Fruit fly (Drosophila melanogaster) whole organism, embryonic: ENCODE measurements around the gene Rpt4.

ENCODE experiments used
- Aef1 ChIP-seq: fragments of 200-800 bp; sonication (Bioruptor generic); IDR thresholded peaks from 3 replicates; pipeline ENCODE4 v1.3.6; 2022; ENCODE audit warnings: missing biosample characterization, missing genetic modification characterization
- BEAF-32 ChIP-seq: fragments of 200-800 bp; sonication (Bioruptor generic); optimal IDR thresholded peaks from 3 replicates; lab custom pipeline; 2017; ENCODE audit warnings: missing biosample characterization, missing genetic modification characterization, mild to moderate bottlenecking, moderate library complexity, missing genetic modification reagents
- CG10147 ChIP-seq: fragments of 200-800 bp; sonication (Bioruptor generic); optimal IDR thresholded peaks from 2 replicates; lab custom pipeline; 2019; ENCODE audit warnings: missing biosample characterization, mild to moderate bottlenecking, missing genetic modification characterization, moderate library complexity
- CG10431 ChIP-seq: fragments of 200-800 bp; sonication (Bioruptor generic); optimal IDR thresholded peaks from 3 replicates; lab custom pipeline; 2018; ENCODE audit warnings: missing biosample characterization, mild to moderate bottlenecking, missing genetic modification characterization
- CG11504 ChIP-seq: fragments of 200-800 bp; sonication (Bioruptor generic); optimal IDR thresholded peaks from 3 replicates; lab custom pipeline; 2019; ENCODE audit warnings: missing biosample characterization, mild to moderate bottlenecking, missing genetic modification characterization, moderate library complexity
- CG15269 ChIP-seq: fragments of 200-800 bp; sonication (Bioruptor generic); optimal IDR thresholded peaks from 2 replicates; lab custom pipeline; 2018; ENCODE audit warnings: missing biosample characterization, mild to moderate bottlenecking, missing genetic modification characterization, moderate library complexity
- CG15479 ChIP-seq: fragments of 200-800 bp; sonication (Bioruptor generic); optimal IDR thresholded peaks from 3 replicates; lab custom pipeline; 2019; ENCODE audit warnings: missing biosample characterization, mild to moderate bottlenecking, missing genetic modification characterization, moderate library complexity
- CG18262 ChIP-seq: fragments of 200-800 bp; optimal IDR thresholded peaks from 3 replicates; lab custom pipeline; 2019; ENCODE audit warnings: missing biosample characterization, mild to moderate bottlenecking, missing genetic modification characterization, moderate library complexity
- CG30020 ChIP-seq: fragments of 200-800 bp; optimal IDR thresholded peaks from 2 replicates; lab custom pipeline; 2019; ENCODE audit warnings: missing biosample characterization, mild to moderate bottlenecking, missing genetic modification characterization, moderate library complexity
- CG32772 ChIP-seq: fragments of 200-800 bp; sonication (Bioruptor generic); IDR thresholded peaks from 2 replicates; pipeline ENCODE4 v1.3.6; 2022; ENCODE audit warnings: missing biosample characterization, missing genetic modification characterization
- CG34422 ChIP-seq: fragments of 200-800 bp; sonication (Bioruptor generic); IDR thresholded peaks from 3 replicates; pipeline ENCODE4 v1.3.6; 2022; ENCODE audit warnings: missing biosample characterization, missing genetic modification characterization
- CG3995 ChIP-seq: fragments of 200-800 bp; sonication (Bioruptor generic); optimal IDR thresholded peaks from 3 replicates; lab custom pipeline; 2016; ENCODE audit warnings: missing biosample characterization, missing genetic modification characterization
- CG4730 ChIP-seq: fragments of 200-800 bp; sonication (Bioruptor generic); IDR thresholded peaks from 2 replicates; pipeline ENCODE4 v1.3.6; 2022; ENCODE audit warnings: missing biosample characterization, missing genetic modification characterization
- CG6765 ChIP-seq: fragments of 200-800 bp; sonication (Bioruptor generic); optimal IDR thresholded peaks from 3 replicates; lab custom pipeline; 2017; ENCODE audit warnings: missing biosample characterization, mild to moderate bottlenecking, missing genetic modification characterization
- CG6813 ChIP-seq: fragments of 200-800 bp; sonication (Bioruptor generic); optimal IDR thresholded peaks from 2 replicates; lab custom pipeline; 2017; ENCODE audit warnings: missing biosample characterization, missing genetic modification characterization, mild to moderate bottlenecking, moderate library complexity, missing genetic modification reagents
- CG7987 ChIP-seq: fragments of 200-800 bp; sonication (Bioruptor generic); optimal IDR thresholded peaks from 2 replicates; lab custom pipeline; 2018; ENCODE audit warnings: missing biosample characterization, mild to moderate bottlenecking, missing genetic modification characterization, moderate library complexity
- CG9876 ChIP-seq: fragments of 200-800 bp; sonication (Bioruptor generic); optimal IDR thresholded peaks from 2 replicates; lab custom pipeline; 2016; ENCODE audit warnings: missing biosample characterization, missing genetic modification characterization
- CG9932 ChIP-seq: fragments of 200-800 bp; sonication (Bioruptor generic); IDR thresholded peaks from 2 replicates; pipeline ENCODE4 v1.3.6; 2022; ENCODE audit warnings: missing biosample characterization, missing genetic modification characterization
- Camta ChIP-seq: fragments of 200-800 bp; sonication (Bioruptor generic); optimal IDR thresholded peaks from 2 replicates; lab custom pipeline; 2016; ENCODE audit warnings: missing biosample characterization, missing genetic modification characterization
- Chrac-16 ChIP-seq: fragments of 200-800 bp; sonication (Bioruptor generic); optimal IDR thresholded peaks from 3 replicates; lab custom pipeline; 2016; ENCODE audit warnings: missing biosample characterization, missing genetic modification characterization
- Dip3 ChIP-seq: fragments of 200-800 bp; sonication (Bioruptor generic); optimal IDR thresholded peaks from 3 replicates; lab custom pipeline; 2016; ENCODE audit warnings: missing biosample characterization, missing genetic modification characterization
- E2f1 ChIP-seq: fragments of 200-800 bp; sonication (Bioruptor generic); IDR thresholded peaks from 2 replicates; pipeline ENCODE4 v1.3.6; 2022; ENCODE audit warnings: missing biosample characterization, missing genetic modification characterization
- ERR ChIP-seq: fragments of 200-800 bp; sonication (Bioruptor generic); optimal IDR thresholded peaks from 2 replicates; lab custom pipeline; 2016; ENCODE audit warnings: missing biosample characterization, missing genetic modification characterization
- Fer2 ChIP-seq: fragments of 200-800 bp; sonication (Bioruptor generic); optimal IDR thresholded peaks from 2 replicates; lab custom pipeline; 2018; ENCODE audit warnings: missing biosample characterization, mild to moderate bottlenecking, missing genetic modification characterization, moderate library complexity
- HLH4C ChIP-seq: fragments of 200-800 bp; sonication (Bioruptor generic); IDR thresholded peaks from 3 replicates; pipeline ENCODE4 v1.3.6; 2022; ENCODE audit warnings: missing biosample characterization, missing genetic modification characterization; ENCODE audit not compliant: partially characterized antibody
- Hey ChIP-seq: fragments of 200-800 bp; sonication (Bioruptor generic); optimal IDR thresholded peaks from 3 replicates; lab custom pipeline; 2018; ENCODE audit warnings: missing biosample characterization, mild to moderate bottlenecking, missing genetic modification characterization
- HmgD ChIP-seq: fragments of 200-800 bp; sonication (Bioruptor generic); optimal IDR thresholded peaks from 3 replicates; lab custom pipeline; 2016; ENCODE audit warnings: missing biosample characterization, missing genetic modification characterization
- Lim3 ChIP-seq: fragments of 200-800 bp; sonication (Bioruptor generic); IDR thresholded peaks from 2 replicates; pipeline ENCODE4 v1.3.6; 2022; ENCODE audit warnings: missing biosample characterization, missing genetic modification characterization
- Lpt ChIP-seq: fragments of >200 bp; optimal IDR thresholded peaks from 2 replicates; lab custom pipeline; 2018; ENCODE audit warnings: missing biosample characterization, missing genetic modification characterization
- NC2β ChIP-seq: fragments of 200-800 bp; sonication (Bioruptor generic); optimal IDR thresholded peaks from 2 replicates; lab custom pipeline; 2016; ENCODE audit warnings: missing biosample characterization, missing genetic modification characterization
- Poxn ChIP-seq: fragments of 200-800 bp; sonication (Bioruptor generic); IDR thresholded peaks from 2 replicates; pipeline ENCODE4 v1.3.6; 2022; ENCODE audit warnings: missing biosample characterization, missing genetic modification characterization
- Rx ChIP-seq: fragments of 200-800 bp; sonication (Bioruptor generic); IDR thresholded peaks from 2 replicates; pipeline ENCODE4 v1.3.6; 2022; ENCODE audit warnings: missing biosample characterization, missing genetic modification characterization
- YL-1 ChIP-seq: fragments of 200-800 bp; sonication (Bioruptor generic); optimal IDR thresholded peaks from 3 replicates; lab custom pipeline; 2017; ENCODE audit warnings: missing biosample characterization, mild to moderate bottlenecking, missing genetic modification characterization
- cas ChIP-seq: fragments of 200-800 bp; sonication (Bioruptor generic); IDR thresholded peaks from 2 replicates; pipeline ENCODE4 v1.3.6; 2022; ENCODE audit warnings: missing biosample characterization, missing genetic modification characterization
- chm ChIP-seq: fragments of 200-800 bp; sonication (Bioruptor generic); IDR thresholded peaks from 2 replicates; pipeline ENCODE4 v1.3.6; 2022; ENCODE audit warnings: missing biosample characterization, missing genetic modification characterization
- ci ChIP-seq: fragments of 200-800 bp; sonication (Bioruptor generic); IDR thresholded peaks from 3 replicates; pipeline ENCODE4 v1.3.6; 2022; ENCODE audit warnings: missing biosample characterization, missing genetic modification characterization
- crc ChIP-seq: fragments of 200-800 bp; sonication (Bioruptor generic); optimal IDR thresholded peaks from 2 replicates; lab custom pipeline; 2016; ENCODE audit warnings: missing biosample characterization, missing genetic modification characterization
- fd96Cb ChIP-seq: fragments of 200-800 bp; sonication (Bioruptor generic); optimal IDR thresholded peaks from 2 replicates; lab custom pipeline; 2018; ENCODE audit warnings: missing biosample characterization, mild to moderate bottlenecking, missing genetic modification characterization, moderate library complexity
- ftz-f1 ChIP-seq: fragments of 200-800 bp; sonication (Bioruptor generic); optimal IDR thresholded peaks from 2 replicates; lab custom pipeline; 2016; ENCODE audit warnings: missing biosample characterization, missing genetic modification characterization
- fu2 ChIP-seq: fragments of 200-800 bp; sonication (Bioruptor generic); optimal IDR thresholded peaks from 2 replicates; lab custom pipeline; 2016; ENCODE audit warnings: missing biosample characterization, missing genetic modification characterization
- gsb ChIP-seq: fragments of 200-800 bp; sonication (Bioruptor generic); IDR thresholded peaks from 2 replicates; pipeline ENCODE4 v1.3.6; 2022; ENCODE audit warnings: missing biosample characterization, missing genetic modification characterization
- knrl ChIP-seq: fragments of 200-800 bp; sonication (Bioruptor generic); IDR thresholded peaks from 3 replicates; pipeline ENCODE4 v1.3.6; 2022; ENCODE audit warnings: missing biosample characterization, missing genetic modification characterization; ENCODE audit not compliant: partially characterized antibody
- mirr ChIP-seq: fragments of 200-800 bp; sonication (Bioruptor generic); optimal IDR thresholded peaks from 3 replicates; lab custom pipeline; 2018; ENCODE audit warnings: missing biosample characterization, mild to moderate bottlenecking, missing genetic modification characterization
- nau ChIP-seq: fragments of 200-800 bp; sonication (Bioruptor generic); optimal IDR thresholded peaks from 3 replicates; lab custom pipeline; 2017; ENCODE audit warnings: missing biosample characterization, mild to moderate bottlenecking, missing genetic modification characterization, missing genetic modification reagents
- org-1 ChIP-seq: fragments of 200-800 bp; sonication (Bioruptor generic); optimal IDR thresholded peaks from 2 replicates; lab custom pipeline; 2017; ENCODE audit warnings: missing biosample characterization, missing genetic modification characterization
- p53 ChIP-seq: fragments of 200-800 bp; sonication (Bioruptor generic); optimal IDR thresholded peaks from 2 replicates; lab custom pipeline; 2016; ENCODE audit warnings: missing biosample characterization, missing genetic modification characterization
- pfk ChIP-seq: fragments of 200-800 bp; sonication (Bioruptor generic); optimal IDR thresholded peaks from 2 replicates; lab custom pipeline; 2018; ENCODE audit warnings: missing biosample characterization, mild to moderate bottlenecking, missing genetic modification characterization, moderate library complexity
- sd ChIP-seq: fragments of 200-800 bp; sonication (Bioruptor generic); optimal IDR thresholded peaks from 3 replicates; lab custom pipeline; 2018; ENCODE audit warnings: missing biosample characterization, mild to moderate bottlenecking, missing genetic modification characterization, moderate library complexity
- zen ChIP-seq: fragments of 200-800 bp; sonication (Bioruptor generic); optimal IDR thresholded peaks from 3 replicates; lab custom pipeline; 2018; ENCODE audit warnings: missing biosample characterization, mild to moderate bottlenecking, missing genetic modification characterization, moderate library complexity
- zfh1 ChIP-seq: fragments of 200-800 bp; sonication (Bioruptor generic); IDR thresholded peaks from 3 replicates; pipeline ENCODE4 v1.3.6; 2022; ENCODE audit warnings: missing biosample characterization, missing genetic modification characterization

Rpt4 gene

DNA sequence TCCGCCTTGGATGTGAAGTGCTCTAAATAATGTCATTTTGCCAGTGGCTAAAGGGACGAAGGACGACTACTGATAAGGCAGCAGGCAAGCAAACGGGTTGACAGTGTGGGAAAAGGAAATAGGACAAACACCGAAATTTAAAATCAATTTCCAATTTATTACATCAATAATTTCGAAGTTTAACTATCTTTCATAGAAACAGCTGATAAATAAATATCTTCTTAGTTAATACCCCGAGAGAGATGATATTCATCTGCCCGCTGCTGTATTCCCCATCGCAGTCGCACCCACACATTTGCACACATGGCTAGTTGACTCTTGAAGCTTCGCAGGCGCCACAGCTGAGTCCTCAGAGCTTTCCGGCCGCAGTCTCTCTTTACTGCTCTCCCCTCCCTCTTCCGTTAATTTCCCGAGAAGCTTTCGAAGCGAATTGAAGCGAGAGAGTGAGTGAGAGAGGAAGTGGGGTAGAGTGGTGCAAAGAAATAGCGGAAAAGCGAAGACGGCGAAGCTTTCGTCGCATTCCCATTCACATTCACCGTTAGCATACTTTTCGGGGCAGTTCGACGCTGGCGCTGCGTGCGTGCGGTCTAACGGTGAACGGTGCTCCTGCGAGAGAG, 25.9 kb upstream of the Rpt4 start (continued):
- TF ChIP-seq org-1 (GFP tag; lab: Kevin White, UChicago) = peak; percentile 73
- TF ChIP-seq cas (GFP tag; lab: Robert Waterston, UW) = no peak
- TF ChIP-seq CG7987 (GFP tag; lab: Kevin White, UChicago) = no peak
- peak; percentile 64; the same call in 2 of the 3 replicates for TF ChIP-seq zfh1 (GFP tag; lab: Robert Waterston, UW)
- TF ChIP-seq crc (GFP tag; lab: Kevin White, UChicago) = no peak
- TF ChIP-seq Aef1 (GFP tag; lab: Robert Waterston, UW) = peak; percentile 62
- TF ChIP-seq Rx = peak; percentile 49
- no peak for TF ChIP-seq NC2β (GFP tag; lab: Kevin White, UChicago)
- no peak for TF ChIP-seq HLH4C (GFP tag; lab: Robert Waterston, UW)
- TF ChIP-seq CG18262 = peak; percentile 35
- TF ChIP-seq Lim3 (GFP tag; lab: Robert Waterston, UW) = no peak
- TF ChIP-seq gsb (GFP tag; lab: Robert Waterston, UW) = peak; percentile 21; the same call in 1 of the 2 replicates
- TF ChIP-seq knrl (GFP tag; lab: Robert Waterston, UW) = no peak
- TF ChIP-seq Fer2 (tag; lab: Kevin White, UChicago) = peak; percentile 33
- peak; percentile 42 for TF ChIP-seq fd96Cb (tag; lab: Kevin White, UChicago)
- peak; percentile 18 for TF ChIP-seq Chrac-16 (GFP tag; lab: Kevin White, UChicago)
- TF ChIP-seq CG9932 (GFP tag; lab: Robert Waterston, UW) = peak; percentile 69
- peak; percentile 36 for TF ChIP-seq Dip3 (GFP tag; lab: Kevin White, UChicago)
- no peak for TF ChIP-seq BEAF-32 (GFP tag; lab: Kevin White, UChicago)
- no peak for TF ChIP-seq YL-1 (GFP tag; lab: Kevin White, UChicago)
- TF ChIP-seq fu2 (GFP tag; lab: Kevin White, UChicago) = peak; percentile 28
- no peak for TF ChIP-seq Hey (tag; lab: Kevin White, UChicago)
- TF ChIP-seq CG9876 (GFP tag; lab: Kevin White, UChicago) = no peak
- no peak for TF ChIP-seq CG15479 (GFP tag; lab: Kevin White, UChicago)
- peak; percentile 73 for TF ChIP-seq CG11504 (tag; lab: Kevin White, UChicago)
- TF ChIP-seq Lpt (GFP tag; lab: Kevin White, UChicago) = no peak
- no peak for TF ChIP-seq HmgD (GFP tag; lab: Kevin White, UChicago)
- TF ChIP-seq CG32772 (GFP tag; lab: Robert Waterston, UW) = peak; percentile 53
- TF ChIP-seq E2f1 (GFP tag; lab: Robert Waterston, UW) = peak; percentile 58
- TF ChIP-seq CG6765 (GFP tag; lab: Kevin White, UChicago) = peak; percentile 66
- peak; percentile 75 for TF ChIP-seq CG6813 (GFP tag; lab: Kevin White, UChicago)
- TF ChIP-seq CG34422 (GFP tag; lab: Robert Waterston, UW) = peak; percentile 67; the same call in 2 of the 3 replicates
- peak; percentile 7 for TF ChIP-seq CG3995
- TF ChIP-seq CG30020 (tag; lab: Kevin White, UChicago) = no peak
- TF ChIP-seq nau (GFP tag; lab: Kevin White, UChicago) = no peak
- peak; percentile 29; the same call in 1 of the 2 replicates for TF ChIP-seq Poxn (GFP tag; lab: Robert Waterston, UW)
- no peak for TF ChIP-seq zen
- TF ChIP-seq ERR = no peak
- TF ChIP-seq chm (GFP tag; lab: Robert Waterston, UW) = peak; percentile 66; the same call in 1 of the 2 replicates
- TF ChIP-seq CG10147 = peak; percentile 64
- no peak for TF ChIP-seq Camta (GFP tag; lab: Kevin White, UChicago)
- peak; percentile 79 for TF ChIP-seq ci (GFP tag; lab: Robert Waterston, UW)
- TF ChIP-seq mirr (GFP tag; lab: Kevin White, UChicago) = peak; percentile 39
- peak; percentile 78 for TF ChIP-seq CG15269
- no peak for TF ChIP-seq ftz-f1 (GFP tag; lab: Kevin White, UChicago)
- TF ChIP-seq pfk = no peak
- no peak for TF ChIP-seq sd
- no peak for TF ChIP-seq CG10431 (GFP tag; lab: Kevin White, UChicago)
- no peak for TF ChIP-seq p53 (GFP tag; lab: Kevin White, UChicago)
- TF ChIP-seq CG4730 (GFP tag; lab: Robert Waterston, UW) = 0 out of 2 replicates have a peak, but pooled peaks have one; percentile 27
